Fruit fly (Drosophila melanogaster): ENCODE results near the gene sens-2.

Gene sens-2

dm6 chr2L:6787029-6787972 lies 34.4 kb upstream of the sens-2 start (continued):
- TF ChIP-seq Myb (GFP tag; optimal IDR thresholded peaks at IDR 0.05) (peak; percentile 90), zen2 (GFP tag; IDR thresholded peaks at IDR 0.05; ENCODE audit: partially characterized antibody) (peak; percentile 4; the same call in 2 of the 3 replicates), zfh2 (GFP tag; optimal IDR thresholded peaks at IDR 0.05) (peak; percentile 97), CG1233 (GFP tag; optimal IDR thresholded peaks at IDR 0.05) (peak; percentile 96), ap (GFP tag; IDR thresholded peaks at IDR 0.05) (peak; percentile 67), maf-S (GFP tag; optimal IDR thresholded peaks at IDR 0.05) (peak; percentile 95), danr (GFP tag; IDR thresholded peaks at IDR 0.05) (peak; percentile 90), Atf-2 (GFP tag; optimal IDR thresholded peaks at IDR 0.05) (peak; percentile 97), al (GFP tag; IDR thresholded peaks at IDR 0.05) (peak; percentile 88), ase (GFP tag; IDR thresholded peaks at IDR 0.05) (peak; percentile 72; the same call in 2 of the 3 replicates), jing (GFP tag; optimal IDR thresholded peaks at IDR 0.05) (peak; percentile 93), bsh (GFP tag; optimal IDR thresholded peaks at IDR 0.05) (peak; percentile 91 to 92), en (GFP tag; optimal IDR thresholded peaks at IDR 0.05) (peak; percentile 96), hb (GFP tag; IDR thresholded peaks at IDR 0.05; ENCODE audit: partially characterized antibody) (no peak), br (optimal IDR thresholded peaks at IDR 0.05) (no peak), CG14860 (GFP tag; IDR thresholded peaks at IDR 0.05; ENCODE audit: partially characterized antibody) (0 out of 3 replicates have a peak, but pooled peaks have one; percentile 58), Mad (GFP tag; optimal IDR thresholded peaks at IDR 0.05) (peak; percentile 92), CG11093 (GFP tag; IDR thresholded peaks at IDR 0.05) (peak; percentile 81), inv (GFP tag; IDR thresholded peaks at IDR 0.05; ENCODE audit: partially characterized antibody) (peak; percentile 53), CG8359 (GFP tag; optimal IDR thresholded peaks at IDR 0.05; ENCODE audit: borderline replicate concordance) (peak; percentile 88), hkb (optimal IDR thresholded peaks at IDR 0.05) (no peak), hkb (GFP tag; IDR thresholded peaks at IDR 0.05) (peak; percentile 81), CG15011 (GFP tag; optimal IDR thresholded peaks at IDR 0.05) (peak; percentile 96), CG13287 (GFP tag; IDR thresholded peaks at IDR 0.05; ENCODE audit: partially characterized antibody) (peak; percentile 58), CG30020 (tag; optimal IDR thresholded peaks at IDR 0.05) (peak; percentile 86), kni (GFP tag; optimal IDR thresholded peaks at IDR 0.05) (peak; percentile 92), chn (GFP tag; optimal IDR thresholded peaks at IDR 0.05) (peak; percentile 94), fd64A (GFP tag; optimal IDR thresholded peaks at IDR 0.05) (peak; percentile 82), Oli (tag; optimal IDR thresholded peaks at IDR 0.05) (peak; percentile 97), CG13123 (GFP tag; optimal IDR thresholded peaks at IDR 0.05) (peak; percentile 90), CG5245 (GFP tag; optimal IDR thresholded peaks at IDR 0.05) (peak; percentile 83), Blimp-1 (GFP tag; optimal IDR thresholded peaks at IDR 0.05) (peak; percentile 89), toy (GFP tag; IDR thresholded peaks at IDR 0.05) (peak; percentile 9; the same call in 1 of the 2 replicates), Rfx (GFP tag; IDR thresholded peaks at IDR 0.05) (peak; percentile 91), twi (tag; optimal IDR thresholded peaks at IDR 0.05) (peak; percentile 91), jumu (GFP tag; optimal IDR thresholded peaks at IDR 0.05) (peak; percentile 97), CG7839 (tag; optimal IDR thresholded peaks at IDR 0.05) (peak; percentile 98), CG7987 (GFP tag; optimal IDR thresholded peaks at IDR 0.05) (peak; percentile 81), Dek (tag; optimal IDR thresholded peaks at IDR 0.05) (peak; percentile 94), Dbx (GFP tag; IDR thresholded peaks at IDR 0.05) (peak; percentile 78), CG17186 (GFP tag; optimal IDR thresholded peaks at IDR 0.05) (peak; percentile 71), NFAT (GFP tag; IDR thresholded peaks at IDR 0.05) (peak; percentile 81), ato (GFP tag; IDR thresholded peaks at IDR 0.05; ENCODE audit: partially characterized antibody) (no peak), ttk (GFP tag; IDR thresholded peaks at IDR 0.05) (peak; percentile 74), CG2678 (tag; optimal IDR thresholded peaks at IDR 0.05) (peak; percentile 98), CG6689 (GFP tag; IDR thresholded peaks at IDR 0.05) (peak; percentile 93), pita (GFP tag; optimal IDR thresholded peaks at IDR 0.05) (no peak), scrt (GFP tag; optimal IDR thresholded peaks at IDR 0.05) (peak; percentile 93)

All from whole organism, embryonic.